Fruit fly (Drosophila melanogaster) whole organism, embryonic: Measurements from ENCODE around the gene mRpS30.

ENCODE experiments used
- BtbVII ChIP-seq: fragments of 200-800 bp; sonication (Bioruptor generic); optimal IDR thresholded peaks from 3 replicates; lab custom pipeline; 2017; ENCODE audit warnings: missing biosample characterization, mild to moderate bottlenecking, missing genetic modification characterization
- C15 ChIP-seq: fragments of 200-800 bp; sonication (Bioruptor generic); IDR thresholded peaks from 3 replicates; pipeline ENCODE4 v1.3.6; 2022; ENCODE audit warnings: missing biosample characterization, missing genetic modification characterization
- CG10147 ChIP-seq: fragments of 200-800 bp; sonication (Bioruptor generic); optimal IDR thresholded peaks from 2 replicates; lab custom pipeline; 2019; ENCODE audit warnings: missing biosample characterization, mild to moderate bottlenecking, missing genetic modification characterization, moderate library complexity
- CG11085 ChIP-seq: fragments of 200-800 bp; sonication (Bioruptor generic); IDR thresholded peaks from 2 replicates; pipeline ENCODE4 v1.3.6; 2022; ENCODE audit warnings: missing biosample characterization, missing genetic modification characterization
- CG11247 ChIP-seq: fragments of 200-800 bp; sonication (Bioruptor generic); IDR thresholded peaks from 2 replicates; pipeline ENCODE4 v1.3.6; 2022; ENCODE audit warnings: missing biosample characterization, missing genetic modification characterization
- CG12104 ChIP-seq: fragments of 200-800 bp; sonication (Bioruptor generic); optimal IDR thresholded peaks from 3 replicates; lab custom pipeline; 2016; ENCODE audit warnings: missing biosample characterization, missing genetic modification characterization
- CG13123 ChIP-seq: fragments of 200-800 bp; sonication (Bioruptor generic); optimal IDR thresholded peaks from 2 replicates; lab custom pipeline; 2016; ENCODE audit warnings: missing biosample characterization, missing genetic modification characterization
- CG1647 ChIP-seq: fragments of 200-800 bp; sonication (Bioruptor generic); optimal IDR thresholded peaks from 3 replicates; lab custom pipeline; 2016; ENCODE audit warnings: missing biosample characterization, missing genetic modification characterization
- CG16779 ChIP-seq: fragments of 200-800 bp; sonication (Bioruptor generic); IDR thresholded peaks from 2 replicates; pipeline ENCODE4 v1.3.6; 2022; ENCODE audit warnings: missing biosample characterization, missing genetic modification characterization
- CG17568 ChIP-seq: fragments of 200-800 bp; sonication (Bioruptor generic); optimal IDR thresholded peaks from 2 replicates; lab custom pipeline; 2018; ENCODE audit warnings: missing biosample characterization, mild to moderate bottlenecking, missing genetic modification characterization, moderate library complexity
- CG17612 ChIP-seq: fragments of 200-800 bp; sonication (Bioruptor generic); IDR thresholded peaks from 2 replicates; pipeline ENCODE4 v1.3.6; 2022; ENCODE audit warnings: missing biosample characterization, missing genetic modification characterization
- CG18476 ChIP-seq: fragments of 200-800 bp; sonication (Bioruptor generic); optimal IDR thresholded peaks from 2 replicates; lab custom pipeline; 2016; ENCODE audit warnings: missing biosample characterization, mild to moderate bottlenecking, missing genetic modification characterization
- CG2202 ChIP-seq: fragments of 200-800 bp; sonication (Bioruptor generic); optimal IDR thresholded peaks from 2 replicates; lab custom pipeline; 2018; ENCODE audit warnings: missing biosample characterization, mild to moderate bottlenecking, missing genetic modification characterization
- CG2875 ChIP-seq: fragments of 200-800 bp; sonication (Bioruptor generic); optimal IDR thresholded peaks from 2 replicates; lab custom pipeline; 2017; ENCODE audit warnings: missing biosample characterization, mild to moderate bottlenecking, missing genetic modification characterization, missing genetic modification reagents
- CG30431 ChIP-seq: fragments of 200-800 bp; sonication (Bioruptor generic); optimal IDR thresholded peaks from 2 replicates; lab custom pipeline; 2017; ENCODE audit warnings: missing biosample characterization, missing genetic modification characterization
- CG31224 ChIP-seq: fragments of 200-800 bp; sonication (Bioruptor generic); IDR thresholded peaks from 2 replicates; pipeline ENCODE4 v1.3.6; 2022; ENCODE audit warnings: missing biosample characterization, missing genetic modification characterization
- CG3163 ChIP-seq: fragments of 200-800 bp; sonication (Bioruptor generic); optimal IDR thresholded peaks from 3 replicates; lab custom pipeline; 2016; ENCODE audit warnings: missing biosample characterization, missing genetic modification characterization
- CG34422 ChIP-seq: fragments of 200-800 bp; sonication (Bioruptor generic); IDR thresholded peaks from 3 replicates; pipeline ENCODE4 v1.3.6; 2022; ENCODE audit warnings: missing biosample characterization, missing genetic modification characterization
- CG4282 ChIP-seq: fragments of 200-800 bp; sonication (Bioruptor generic); optimal IDR thresholded peaks from 2 replicates; lab custom pipeline; 2016; ENCODE audit warnings: missing biosample characterization, missing genetic modification characterization
- CG4424 ChIP-seq: fragments of 200-800 bp; sonication (Bioruptor generic); optimal IDR thresholded peaks from 3 replicates; lab custom pipeline; 2016; ENCODE audit warnings: missing biosample characterization, missing genetic modification characterization
- CG5953 ChIP-seq: fragments of 200-800 bp; sonication (Bioruptor generic); IDR thresholded peaks from 2 replicates; pipeline ENCODE4 v1.3.6; 2022; ENCODE audit warnings: missing biosample characterization, missing genetic modification characterization
- CG6813 ChIP-seq: fragments of 200-800 bp; sonication (Bioruptor generic); optimal IDR thresholded peaks from 2 replicates; lab custom pipeline; 2017; ENCODE audit warnings: missing biosample characterization, missing genetic modification characterization, mild to moderate bottlenecking, moderate library complexity, missing genetic modification reagents
- CG8281 ChIP-seq: fragments of 200-800 bp; sonication (Bioruptor generic); optimal IDR thresholded peaks from 2 replicates; lab custom pipeline; 2018; ENCODE audit warnings: missing biosample characterization, mild to moderate bottlenecking, missing genetic modification characterization, moderate library complexity
- CG9609 ChIP-seq: fragments of 200-800 bp; sonication (Bioruptor generic); optimal IDR thresholded peaks from 3 replicates; lab custom pipeline; 2016; ENCODE audit warnings: missing biosample characterization, missing genetic modification characterization
- CG9727 ChIP-seq: fragments of 200-800 bp; sonication (Bioruptor generic); optimal IDR thresholded peaks from 3 replicates; lab custom pipeline; 2017; ENCODE audit warnings: missing biosample characterization, mild to moderate bottlenecking, missing genetic modification characterization
- CG9797 ChIP-seq: fragments of 200-800 bp; sonication (Bioruptor generic); optimal IDR thresholded peaks from 3 replicates; lab custom pipeline; 2018; ENCODE audit warnings: missing biosample characterization, mild to moderate bottlenecking, missing genetic modification characterization
- CTCF ChIP-seq: fragments of 200-800 bp; sonication (Bioruptor generic); optimal IDR thresholded peaks from 2 replicates; lab custom pipeline; 2017; ENCODE audit warnings: missing biosample characterization, mild to moderate bottlenecking, missing genetic modification characterization, moderate library complexity
- Chrac-16 ChIP-seq: fragments of 200-800 bp; sonication (Bioruptor generic); optimal IDR thresholded peaks from 3 replicates; lab custom pipeline; 2016; ENCODE audit warnings: missing biosample characterization, missing genetic modification characterization
- Dip3 ChIP-seq: fragments of 200-800 bp; sonication (Bioruptor generic); optimal IDR thresholded peaks from 3 replicates; lab custom pipeline; 2016; ENCODE audit warnings: missing biosample characterization, missing genetic modification characterization
- GATAe ChIP-seq: fragments of 200-800 bp; sonication (Bioruptor generic); conservative IDR thresholded peaks from 2 replicates; pipeline ENCODE4 v1.3.6; 2022; ENCODE audit warnings: missing biosample characterization, missing genetic modification characterization
- HHEX ChIP-seq: fragments of 200-800 bp; sonication (Bioruptor generic); optimal IDR thresholded peaks from 3 replicates; lab custom pipeline; 2017; ENCODE audit warnings: missing biosample characterization, mild to moderate bottlenecking, missing genetic modification characterization, missing genetic modification reagents
- HLH54F ChIP-seq: fragments of 200-800 bp; sonication (Bioruptor generic); optimal IDR thresholded peaks from 3 replicates; lab custom pipeline; 2016; ENCODE audit warnings: missing biosample characterization, missing genetic modification characterization
- Lim3 ChIP-seq: fragments of 200-800 bp; sonication (Bioruptor generic); IDR thresholded peaks from 2 replicates; pipeline ENCODE4 v1.3.6; 2022; ENCODE audit warnings: missing biosample characterization, missing genetic modification characterization
- Max ChIP-seq: fragments of 200-800 bp; sonication (Bioruptor generic); optimal IDR thresholded peaks from 2 replicates; lab custom pipeline; 2016; ENCODE audit warnings: missing biosample characterization, mild to moderate bottlenecking, missing genetic modification characterization
- NC2β ChIP-seq: fragments of 200-800 bp; sonication (Bioruptor generic); optimal IDR thresholded peaks from 2 replicates; lab custom pipeline; 2016; ENCODE audit warnings: missing biosample characterization, missing genetic modification characterization
- NFAT ChIP-seq: fragments of 200-800 bp; sonication (Bioruptor generic); IDR thresholded peaks from 2 replicates; pipeline ENCODE4 v1.3.6; 2022; ENCODE audit warnings: missing biosample characterization, missing genetic modification characterization
- NfI ChIP-seq: fragments of 200-800 bp; sonication (Bioruptor generic); optimal IDR thresholded peaks from 3 replicates; lab custom pipeline; 2018; ENCODE audit warnings: missing biosample characterization, mild to moderate bottlenecking, missing genetic modification characterization, moderate library complexity
- Scr ChIP-seq: fragments of 200-800 bp; sonication (Bioruptor generic); IDR thresholded peaks from 2 replicates; pipeline ENCODE4 v1.3.6; 2022; ENCODE audit warnings: missing biosample characterization, missing genetic modification characterization; ENCODE audit not compliant: partially characterized antibody
- bcd ChIP-seq: fragments of 200-800 bp; sonication (Bioruptor generic); optimal IDR thresholded peaks from 2 replicates; lab custom pipeline; 2017; ENCODE audit warnings: missing biosample characterization, mild to moderate bottlenecking, missing genetic modification characterization
- danr ChIP-seq: fragments of 200-800 bp; sonication (Bioruptor generic); IDR thresholded peaks from 2 replicates; pipeline ENCODE4 v1.3.6; 2022; ENCODE audit warnings: missing biosample characterization, missing genetic modification characterization
- dm ChIP-seq: fragments of 200-800 bp; sonication (Bioruptor generic); optimal IDR thresholded peaks from 3 replicates; lab custom pipeline; 2016; ENCODE audit warnings: missing biosample characterization, missing genetic modification characterization
- dmrt11E ChIP-seq: fragments of 200-800 bp; sonication (Bioruptor generic); optimal IDR thresholded peaks from 3 replicates; lab custom pipeline; 2018; ENCODE audit warnings: missing biosample characterization, mild to moderate bottlenecking, missing genetic modification characterization, moderate library complexity
- fd96Cb ChIP-seq: fragments of 200-800 bp; sonication (Bioruptor generic); optimal IDR thresholded peaks from 2 replicates; lab custom pipeline; 2018; ENCODE audit warnings: missing biosample characterization, mild to moderate bottlenecking, missing genetic modification characterization, moderate library complexity
- gcm2 ChIP-seq: fragments of 200-800 bp; sonication (Bioruptor generic); optimal IDR thresholded peaks from 2 replicates; lab custom pipeline; 2016; ENCODE audit warnings: missing biosample characterization, missing genetic modification characterization
- prd ChIP-seq, 3 experiments: fragments of >200 bp in 2 of 3; fragments of 200-800 bp in 1 of 3; sonication (Bioruptor generic) in 1 of 3; optimal IDR thresholded peaks in 2 of 3; IDR thresholded peaks in 1 of 3; 2 replicates in 2 of 3; 3 replicates in 1 of 3; pipeline versions ENCODE4 v1.3.6 to Lab custom; 2017 to 2022; ENCODE audit warnings: missing biosample characterization in 1 of 3, missing genetic modification characterization in 1 of 3
- ranshi ChIP-seq: fragments of 200-800 bp; sonication (Bioruptor generic); IDR thresholded peaks from 2 replicates; pipeline ENCODE4 v1.3.6; 2022; ENCODE audit warnings: missing biosample characterization, missing genetic modification characterization
- sc ChIP-seq, 3 experiments: fragments of >200 bp in 2 of 3; fragments of 200-800 bp in 1 of 3; sonication (Bioruptor generic) in 1 of 3; optimal IDR thresholded peaks; 2 replicates in 2 of 3; 3 replicates in 1 of 3; lab custom pipeline; 2017; ENCODE audit warnings: mild to moderate bottlenecking in 1 of 3, missing biosample characterization in 1 of 3, missing genetic modification characterization in 1 of 3, missing genetic modification reagents in 1 of 3
- so ChIP-seq: fragments of 200-800 bp; sonication (Bioruptor generic); IDR thresholded peaks from 3 replicates; pipeline ENCODE4 v1.3.6; 2022; ENCODE audit warnings: missing biosample characterization, missing genetic modification characterization
- tio ChIP-seq: fragments of 200-800 bp; sonication (Bioruptor generic); optimal IDR thresholded peaks from 2 replicates; lab custom pipeline; 2017; ENCODE audit warnings: missing biosample characterization, missing genetic modification characterization, inconsistent platforms
- zen ChIP-seq: fragments of 200-800 bp; sonication (Bioruptor generic); optimal IDR thresholded peaks from 3 replicates; lab custom pipeline; 2018; ENCODE audit warnings: missing biosample characterization, mild to moderate bottlenecking, missing genetic modification characterization, moderate library complexity

Gene mRpS30

dm6 chrX:15802880-15803650 lies 17.2 kb downstream of the mRpS30 start (continued):
- no peak for TF ChIP-seq CG17612
- no peak for TF ChIP-seq CG1647
- TF ChIP-seq ranshi (GFP tag; lab: Robert Waterston, UW): 0 out of 2 replicates have a peak, but pooled peaks have one; percentile 3
- no peak for TF ChIP-seq Dip3 (GFP tag; lab: Kevin White, UChicago)
- TF ChIP-seq prd (optimal IDR thresholded peaks at IDR 0.05; lab: Kevin White, UChicago): no peak
- TF ChIP-seq prd (GFP tag; IDR thresholded peaks at IDR 0.05; lab: Robert Waterston, UW): no peak
- no peak for TF ChIP-seq Max
- no peak for TF ChIP-seq Chrac-16 (GFP tag; lab: Kevin White, UChicago)
- TF ChIP-seq GATAe (GFP tag; lab: Robert Waterston, UW): no peak
- TF ChIP-seq CG31224 (GFP tag; lab: Robert Waterston, UW): no peak
- no peak for TF ChIP-seq Lim3 (GFP tag; lab: Robert Waterston, UW)
- no peak for TF ChIP-seq CG13123 (GFP tag; lab: Kevin White, UChicago)
- TF ChIP-seq CG4424: no peak
- no peak for TF ChIP-seq CG5953 (GFP tag; lab: Robert Waterston, UW)
- TF ChIP-seq CG11085 (GFP tag; lab: Robert Waterston, UW): no peak
- TF ChIP-seq CG9609: no peak
- no peak for TF ChIP-seq BtbVII
- no peak for TF ChIP-seq danr (GFP tag; lab: Robert Waterston, UW)
- peak; percentile 81 for TF ChIP-seq Scr (GFP tag; lab: Robert Waterston, UW)
- no peak for TF ChIP-seq fd96Cb (tag; lab: Kevin White, UChicago)
- TF ChIP-seq CG34422 (GFP tag; lab: Robert Waterston, UW): no peak
- TF ChIP-seq CG6813 (GFP tag; lab: Kevin White, UChicago): peak; percentile 24
- TF ChIP-seq CG9727: no peak
- TF ChIP-seq CG16779 (GFP tag; lab: Robert Waterston, UW): no peak
- no peak for TF ChIP-seq C15 (GFP tag; lab: Robert Waterston, UW)
- no peak for TF ChIP-seq so
- peak; percentile 9; the same call in 1 of the 2 replicates for TF ChIP-seq NFAT (GFP tag; lab: Robert Waterston, UW)
- no peak for TF ChIP-seq CG12104 (GFP tag; lab: Kevin White, UChicago)
- TF ChIP-seq CG2202 (tag; lab: Kevin White, UChicago): no peak
- no peak for TF ChIP-seq HHEX (GFP tag; lab: Kevin White, UChicago)
- TF ChIP-seq CG10147 (GFP tag; lab: Kevin White, UChicago): no peak
- no peak for TF ChIP-seq CTCF
- TF ChIP-seq NfI (GFP tag; lab: Kevin White, UChicago): peak; percentile 23
- no peak for TF ChIP-seq CG3163 (GFP tag; lab: Kevin White, UChicago)
- TF ChIP-seq dmrt11E (tag; lab: Kevin White, UChicago): peak; percentile 25
- TF ChIP-seq CG9797: no peak
- TF ChIP-seq CG18476 (GFP tag; lab: Kevin White, UChicago): no peak
- no peak for TF ChIP-seq CG30431 (GFP tag; lab: Kevin White, UChicago)
- TF ChIP-seq HLH54F: no peak
- TF ChIP-seq tio: no peak
- no peak for TF ChIP-seq bcd (GFP tag; lab: Kevin White, UChicago)
- TF ChIP-seq CG8281 (tag; lab: Kevin White, UChicago): no peak
- TF ChIP-seq CG2875 (GFP tag; lab: Kevin White, UChicago): no peak
- peak; percentile 17; the same call in 1 of the 2 replicates for TF ChIP-seq CG11247 (GFP tag; lab: Robert Waterston, UW)
- no peak for TF ChIP-seq CG4282 (GFP tag; lab: Kevin White, UChicago)
- TF ChIP-seq sc (optimal IDR thresholded peaks at IDR 0.05; lab: Kevin White, UChicago): no peak
- TF ChIP-seq sc (GFP tag; optimal IDR thresholded peaks at IDR 0.05; lab: Kevin White, UChicago): no peak
- peak; percentile 17 for TF ChIP-seq zen
- no peak for TF ChIP-seq CG17568 (GFP tag; lab: Kevin White, UChicago)
- no peak for TF ChIP-seq NC2β
- TF ChIP-seq dm (GFP tag; lab: Kevin White, UChicago): no peak
- no peak for TF ChIP-seq gcm2 (GFP tag; lab: Kevin White, UChicago)
